Worm (Caenorhabditis elegans): Measurements from ENCODE around the gene sdz-20.

DNA sequence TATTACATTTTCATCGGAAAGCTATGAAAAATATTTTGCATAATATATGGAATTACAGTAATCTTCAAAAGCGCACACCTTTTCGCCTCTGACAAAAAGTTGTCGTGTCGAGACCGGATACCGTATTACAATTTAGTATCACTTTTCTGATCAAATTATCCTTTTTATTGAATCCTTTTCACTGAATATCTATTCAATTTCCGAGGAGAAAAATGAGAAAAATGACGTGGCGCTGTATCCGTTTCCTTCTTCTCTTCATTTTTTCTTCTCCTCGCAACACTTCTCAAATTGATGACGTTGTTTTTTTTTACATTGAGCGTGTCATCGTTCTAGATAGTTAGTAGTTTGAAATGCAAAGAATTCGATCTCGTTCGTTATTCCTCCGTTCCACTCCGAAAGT, 17.1 kb downstream of the sdz-20 start:
- no peak for TF ChIP-seq F33H1.4 (GFP tag; IDR thresholded peaks at IDR 0.05)
- TF ChIP-seq snpc-1.1 (tag; optimal IDR thresholded peaks at IDR 0.05; ENCODE audit: insufficient read depth), result no peak
- no peak for TF ChIP-seq unc-130 (GFP tag; optimal IDR thresholded peaks at IDR 0.05)
- TF ChIP-seq let-526 (GFP tag; IDR thresholded peaks at IDR 0.05), result no peak
- no peak for TF ChIP-seq hrde-1 (tag; optimal IDR thresholded peaks at IDR 0.05; ENCODE audit: borderline replicate concordance)
- TF ChIP-seq ztf-22 (GFP tag; optimal IDR thresholded peaks at IDR 0.05), result no peak

All from whole organism, young adult.